Worm (Caenorhabditis elegans) whole organism, early embryonic: Measurements from ENCODE around the gene gpx-2.

Experiments used
- B0310.2 ChIP-seq: sonication (generic microtip); optimal IDR thresholded peaks from 2 replicates; lab custom pipeline; 2016; ENCODE audit warnings: mild to moderate bottlenecking, missing genetic modification characterization, missing compliant biosample characterization
- aly-1 ChIP-seq: sonication (generic microtip); optimal IDR thresholded peaks from 2 replicates; lab custom pipeline; 2016; ENCODE audit warnings: missing genetic modification characterization, missing compliant biosample characterization
- ama-1 ChIP-seq: fragments of 150-350 bp; optimal IDR thresholded peaks from 2 replicates; lab custom pipeline; 2014
- ceh-13 ChIP-seq: fragments of 200-800 bp; sonication (Bioruptor generic); optimal IDR thresholded peaks from 2 replicates; lab custom pipeline; 2018; ENCODE audit warnings: mild to moderate bottlenecking, missing genetic modification characterization, missing compliant biosample characterization
- ceh-36 ChIP-seq: sonication (generic microtip); optimal IDR thresholded peaks from 2 replicates; lab custom pipeline; 2016; ENCODE audit warnings: missing genetic modification characterization, inconsistent platforms, missing compliant biosample characterization
- ets-7 ChIP-seq: sonication (generic microtip); optimal IDR thresholded peaks from 2 replicates; lab custom pipeline; 2016; ENCODE audit warnings: missing genotype, missing genetic modification characterization, missing compliant biosample characterization
- flt-1 ChIP-seq: fragments of 200-800 bp; sonication (Bioruptor generic); IDR thresholded peaks from 2 replicates; pipeline ENCODE4 v1.3.6; 2022; ENCODE audit warnings: missing genetic modification characterization, missing compliant biosample characterization
- hmbx-1 ChIP-seq: sonication (generic microtip); optimal IDR thresholded peaks from 2 replicates; lab custom pipeline; 2016; ENCODE audit warnings: mild to moderate bottlenecking, missing genetic modification characterization, missing compliant biosample characterization
- hmg-4 ChIP-seq: fragments of 200-800 bp; sonication (Bioruptor generic); optimal IDR thresholded peaks from 2 replicates; lab custom pipeline; 2018; ENCODE audit warnings: mild to moderate bottlenecking, missing genetic modification characterization, missing compliant biosample characterization
- hnd-1 ChIP-seq: sonication (generic microtip); optimal IDR thresholded peaks from 2 replicates; lab custom pipeline; 2016; ENCODE audit warnings: missing genetic modification characterization, missing compliant biosample characterization
- pes-1 ChIP-seq: fragments of 200-800 bp; sonication (Bioruptor generic); IDR thresholded peaks from 2 replicates; pipeline ENCODE4 v1.3.6; 2022; ENCODE audit warnings: missing genetic modification reagents, missing genetic modification characterization, missing compliant biosample characterization
- sea-1 ChIP-seq: fragments of 200-800 bp; sonication (Bioruptor generic); conservative IDR thresholded peaks from 2 replicates; pipeline ENCODE4 v1.3.6; 2022; ENCODE audit warnings: missing genetic modification characterization, missing compliant biosample characterization
- tbx-11 ChIP-seq: fragments of 200-800 bp; sonication (Bioruptor generic); IDR thresholded peaks from 2 replicates; pipeline ENCODE4 v1.3.6; 2022; ENCODE audit warnings: missing genetic modification characterization, missing compliant biosample characterization
- tbx-37 ChIP-seq: fragments of 200-800 bp; sonication (Bioruptor generic); conservative IDR thresholded peaks from 2 replicates; pipeline ENCODE4 v1.3.6; 2022; ENCODE audit warnings: missing genetic modification reagents, missing genetic modification characterization, missing compliant biosample characterization

- no peak for TF ChIP-seq ama-1 (lab: Kevin White, UChicago)
- no peak for TF ChIP-seq tbx-37
- no peak for TF ChIP-seq pes-1 (GFP tag; lab: Robert Waterston, UW)
- no peak for TF ChIP-seq ets-7
- TF ChIP-seq sea-1 (GFP tag; lab: Robert Waterston, UW) = no peak
- TF ChIP-seq aly-1 = no peak
- TF ChIP-seq ceh-36 = no peak
- TF ChIP-seq tbx-11 (GFP tag; lab: Robert Waterston, UW) = no peak
- TF ChIP-seq ceh-13 (GFP tag; lab: Kevin White, UChicago) = no peak
- TF ChIP-seq hmg-4 (GFP tag; lab: Kevin White, UChicago) = no peak
- no peak for TF ChIP-seq flt-1 (GFP tag; lab: Robert Waterston, UW)
- TF ChIP-seq hmbx-1 (tag; lab: Kevin White, UChicago) = no peak
- no peak for TF ChIP-seq hnd-1
- TF ChIP-seq B0310.2 (tag; lab: Kevin White, UChicago) = no peak
Measured at ce11 chrII:14838596-14839215, 27.9 kb upstream of the gpx-2 start.
